Worm (Caenorhabditis elegans): ENCODE measurements around the gene Y82E9BL.5.
A peak's percentile ranks its signal among the peaks of the same experiment; 100 is the strongest.

The Y82E9BL.5 gene

DNA sequence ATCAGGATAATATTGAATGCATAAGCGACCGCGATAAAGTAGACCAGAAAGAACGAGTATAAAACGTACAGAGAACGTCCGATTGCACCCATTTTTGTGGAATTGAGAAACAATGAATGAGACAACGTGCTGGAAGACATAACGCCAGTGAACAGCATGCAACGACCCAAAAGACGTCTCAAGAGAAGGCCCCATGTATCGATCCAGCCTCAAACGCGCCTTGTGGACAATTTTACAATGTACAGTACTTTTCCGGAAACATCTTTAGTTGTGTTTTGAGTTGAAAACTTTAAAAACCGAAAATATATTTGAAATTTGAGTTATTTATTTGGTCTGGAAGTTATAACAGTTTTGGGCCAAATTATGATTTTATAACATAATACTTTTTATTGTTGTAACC, 3.3 kb upstream of the Y82E9BL.5 start, which contains the start of gene Y82E9BL.3:
TSS of gene Y82E9BL.3 (minus strand) at position 101 of the 400 bp plus-strand sequence.
- TF ChIP-seq R02D3.7 (tag; optimal IDR thresholded peaks at IDR 0.05) (no peak), ztf-4 (tag; optimal IDR thresholded peaks at IDR 0.05) (no peak), skn-1 (tag; optimal IDR thresholded peaks at IDR 0.05) (no peak), blmp-1 (tag; optimal IDR thresholded peaks at IDR 0.05; ENCODE audit: insufficient read depth) (no peak), alr-1 (tag; optimal IDR thresholded peaks at IDR 0.05) (no peak), C34F6.9 (tag; optimal IDR thresholded peaks at IDR 0.05) (no peak), ztf-11 (tag; optimal IDR thresholded peaks at IDR 0.05) (no peak), crh-2 (tag; optimal IDR thresholded peaks at IDR 0.05) (no peak), unc-55 (GFP tag; optimal IDR thresholded peaks at IDR 0.05) (no peak), lin-11 (tag; optimal IDR thresholded peaks at IDR 0.05) (no peak)

DNA sequence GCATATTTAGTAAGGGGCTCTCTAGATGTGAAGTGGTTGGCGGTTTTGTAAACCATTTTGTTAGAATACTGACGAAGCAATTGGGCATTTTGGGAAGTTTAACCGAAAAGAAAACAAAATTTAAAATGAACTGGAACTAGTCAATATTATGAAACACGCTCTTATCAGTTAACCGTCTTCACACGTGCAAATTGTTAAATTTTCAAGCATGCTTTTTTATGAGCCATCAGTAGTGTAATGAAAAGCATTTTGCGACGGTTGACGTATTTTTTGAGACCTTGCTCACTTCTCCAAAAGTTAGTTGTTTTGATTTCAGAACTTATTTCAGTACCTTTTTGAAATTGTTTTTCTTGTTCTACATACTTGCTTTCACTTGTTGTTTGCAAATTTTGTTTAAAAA, 1.9 kb upstream of the Y82E9BL.5 start, which contains the start of gene fbxa-25:
TSS of gene fbxa-25 (minus strand) at position 138 of the 400 bp plus-strand sequence.
- TF ChIP-seq fos-1 (tag; optimal IDR thresholded peaks at IDR 0.05) (peak; percentile 52), aly-2 (tag; optimal IDR thresholded peaks at IDR 0.05) (no peak)

DNA sequence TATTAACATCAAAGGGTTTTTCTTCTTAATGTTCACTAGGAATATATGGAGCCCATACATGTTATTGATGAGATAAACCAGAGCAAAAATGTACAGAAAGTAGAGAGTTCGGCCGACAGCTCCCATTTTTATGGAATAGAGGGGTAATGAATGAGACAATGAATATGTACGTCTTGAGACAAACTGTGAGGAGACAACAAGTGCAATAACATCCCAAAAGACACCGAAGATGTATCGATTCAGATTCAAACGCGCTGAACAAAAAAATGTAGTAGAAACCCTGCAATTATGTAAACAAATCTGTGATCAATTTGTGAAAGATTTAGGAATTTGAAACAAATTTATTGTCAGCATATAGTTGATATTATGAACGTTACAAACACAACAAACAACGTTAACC, 436 bp downstream of the Y82E9BL.5 start:
- no peak for TF ChIP-seq elt-3 (tag; optimal IDR thresholded peaks at IDR 0.05)
- TF ChIP-seq blmp-1 (tag; optimal IDR thresholded peaks at IDR 0.05; ENCODE audit: insufficient read depth) = no peak
- TF ChIP-seq ama-1 (optimal IDR thresholded peaks at IDR 0.05) = no peak

DNA sequence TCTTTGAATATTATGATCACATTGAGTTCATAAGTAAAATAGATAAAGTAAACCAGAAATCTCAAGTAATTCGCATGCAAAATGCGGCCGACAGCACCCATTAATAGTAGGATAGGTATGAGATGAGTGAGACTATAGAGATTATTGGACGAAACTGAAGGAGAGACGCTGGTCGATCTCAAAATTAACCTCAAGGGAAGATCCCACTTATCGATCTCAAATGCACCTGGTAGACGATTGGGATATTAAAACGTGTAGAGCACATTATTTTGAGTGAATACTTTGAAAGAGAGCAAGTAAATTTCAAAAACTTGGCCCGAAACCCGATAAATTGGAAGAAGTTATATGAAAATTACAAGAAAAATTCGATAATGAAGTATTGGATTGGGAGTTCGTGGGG, 1.7 kb downstream of the Y82E9BL.5 start, which contains the start of gene Y82E9BL.6:
TSS of gene Y82E9BL.6 (minus strand) at position 101 of the 400 bp plus-strand sequence.
- TF ChIP-seq dmd-4 (tag; optimal IDR thresholded peaks at IDR 0.05) (no peak), sma-3 (GFP tag; optimal IDR thresholded peaks at IDR 0.05) (no peak), gmeb-1 (tag; optimal IDR thresholded peaks at IDR 0.05) (no peak), crh-2 (tag; optimal IDR thresholded peaks at IDR 0.05) (no peak), snpc-4 (tag; optimal IDR thresholded peaks at IDR 0.05) (no peak), egl-27 (tag; optimal IDR thresholded peaks at IDR 0.05) (no peak), skn-1 (tag; optimal IDR thresholded peaks at IDR 0.05) (no peak), Y55F3AM.14 (GFP tag; optimal IDR thresholded peaks at IDR 0.05) (no peak), unc-55 (GFP tag; optimal IDR thresholded peaks at IDR 0.05) (no peak), lin-39 (tag; optimal IDR thresholded peaks at IDR 0.05) (no peak), unc-39 (tag; optimal IDR thresholded peaks at IDR 0.05) (no peak), blmp-1 (tag; optimal IDR thresholded peaks at IDR 0.05; ENCODE audit: insufficient read depth) (no peak), ceh-82 (tag; optimal IDR thresholded peaks at IDR 0.05) (no peak)

DNA sequence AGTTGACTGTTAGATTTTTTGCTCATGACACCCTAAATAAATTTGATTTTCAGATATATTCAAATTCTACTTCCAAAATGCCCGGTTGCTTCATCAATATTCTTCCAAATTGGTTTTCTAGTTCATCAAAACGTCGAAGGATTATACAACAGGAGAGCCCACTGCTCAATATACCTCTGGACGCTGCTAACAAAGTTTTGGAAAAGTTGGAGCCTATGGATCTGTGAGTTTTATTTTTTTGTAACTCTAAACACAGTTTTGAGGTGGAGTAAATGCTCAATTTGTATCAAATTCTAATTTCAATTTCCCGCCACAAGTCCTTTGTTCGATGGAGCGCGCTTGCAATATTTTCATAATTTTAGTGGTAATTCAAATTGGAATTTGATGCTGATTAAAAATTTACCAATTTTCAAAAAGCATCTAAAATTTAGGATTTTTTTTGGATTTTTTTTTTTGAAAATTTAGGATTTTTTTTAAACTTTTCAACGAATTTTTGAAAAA, 4.5 kb downstream of the Y82E9BL.5 start, which contains the start of gene fbxa-27:
TSS of gene fbxa-27 (plus strand) at position 51 of the 501 bp plus-strand sequence.
- TF ChIP-seq sem-4 (tag; optimal IDR thresholded peaks at IDR 0.05) = no peak
- TF ChIP-seq crh-2 (tag; optimal IDR thresholded peaks at IDR 0.05) = no peak
- TF ChIP-seq ztf-4 (tag; optimal IDR thresholded peaks at IDR 0.05) = no peak
- TF ChIP-seq sma-9 (GFP tag; optimal IDR thresholded peaks at IDR 0.05) = no peak
- TF ChIP-seq sma-9 (tag; optimal IDR thresholded peaks at IDR 0.05) = no peak
- TF ChIP-seq C34F6.9 (tag; optimal IDR thresholded peaks at IDR 0.05) = no peak
- TF ChIP-seq aly-2 (tag; optimal IDR thresholded peaks at IDR 0.05) = no peak
- no peak for TF ChIP-seq ceh-82 (tag; optimal IDR thresholded peaks at IDR 0.05)
- no peak for TF ChIP-seq ztf-11 (tag; optimal IDR thresholded peaks at IDR 0.05)
- TF ChIP-seq dmd-4 (tag; optimal IDR thresholded peaks at IDR 0.05) = no peak
- TF ChIP-seq nhr-77 (tag; optimal IDR thresholded peaks at IDR 0.05) = no peak

DNA sequence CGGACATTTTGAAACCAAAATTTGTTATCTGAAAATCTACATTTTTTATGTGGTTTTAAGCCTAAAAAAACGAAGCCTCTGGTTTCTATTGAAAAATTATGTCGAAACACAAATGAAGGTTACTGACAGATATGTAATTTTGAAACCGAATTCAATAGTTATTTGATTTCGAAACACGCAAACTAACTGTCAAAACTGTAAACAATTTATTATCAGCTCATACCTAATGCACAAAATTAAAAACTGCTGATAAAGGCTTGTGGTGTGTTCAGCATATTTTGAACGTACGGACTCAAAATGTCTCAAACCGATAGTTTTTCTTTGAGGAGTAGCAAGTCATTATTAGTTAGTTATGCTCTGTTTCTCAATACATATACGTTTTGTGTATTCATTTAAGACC, 5.0 kb downstream of the Y82E9BL.5 start, which contains the start of gene fbxa-26:
TSS of gene fbxa-26 (minus strand) at position 35 of the 400 bp plus-strand sequence.
- TF ChIP-seq unc-62 (GFP tag; optimal IDR thresholded peaks at IDR 0.05) (no peak), dmd-4 (tag; optimal IDR thresholded peaks at IDR 0.05) (no peak), fos-1 (tag; optimal IDR thresholded peaks at IDR 0.05) (peak; percentile 48)

DNA sequence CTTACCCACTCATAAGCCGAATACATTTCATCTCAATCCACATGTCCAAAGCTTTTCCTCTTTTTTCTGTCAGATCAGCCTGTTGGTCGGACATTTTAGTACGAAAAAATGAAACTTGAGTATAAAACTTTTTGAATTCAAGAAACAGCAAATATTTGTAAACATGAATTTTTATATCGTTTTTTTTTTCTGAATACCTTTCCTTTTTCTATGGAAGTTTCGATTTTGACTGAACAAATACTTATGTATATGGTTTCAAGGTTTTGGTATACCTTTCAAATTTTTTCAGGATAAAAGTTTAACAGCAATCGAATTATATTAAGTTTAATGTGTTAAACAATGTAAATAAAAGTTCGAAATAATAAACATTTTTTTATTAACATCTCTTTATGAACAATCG, 7.2 kb downstream of the Y82E9BL.5 start, which contains the start of gene fbxa-5:
TSS of gene fbxa-5 (minus strand) at position 101 of the 400 bp plus-strand sequence.
- no peak for TF ChIP-seq nhr-11 (tag; optimal IDR thresholded peaks at IDR 0.05)
- no peak for TF ChIP-seq sma-9 (GFP tag; optimal IDR thresholded peaks at IDR 0.05)
- no peak for TF ChIP-seq sma-9 (tag; optimal IDR thresholded peaks at IDR 0.05)
- no peak for TF ChIP-seq ztf-1 (GFP tag; conservative IDR thresholded peaks at IDR 0.05)
- no peak for TF ChIP-seq alr-1 (tag; optimal IDR thresholded peaks at IDR 0.05)
- TF ChIP-seq ztf-4 (tag; optimal IDR thresholded peaks at IDR 0.05) = no peak
